Worm (Caenorhabditis elegans) whole organism, midembryonic: ENCODE results near the gene K09C6.9.

ENCODE experiments used
- T22C8.4 ChIP-seq: fragments of 200-800 bp; sonication (Bioruptor generic); IDR thresholded peaks from 2 replicates; pipeline ENCODE4 v1.3.6; 2022; ENCODE audit warnings: missing genetic modification characterization, missing compliant biosample characterization
- cog-1 ChIP-seq: sonication (generic microtip); optimal IDR thresholded peaks from 2 replicates; lab custom pipeline; 2016; ENCODE audit warnings: missing genetic modification characterization, missing compliant biosample characterization
- flt-1 ChIP-seq: fragments of 200-800 bp; sonication (Bioruptor generic); IDR thresholded peaks from 2 replicates; pipeline ENCODE4 v1.3.6; 2022; ENCODE audit warnings: missing genetic modification characterization, missing compliant biosample characterization
- klf-2 ChIP-seq: fragments of 200-800 bp; sonication (Bioruptor generic); conservative IDR thresholded peaks from 2 replicates; pipeline ENCODE4 v1.3.6; 2022; ENCODE audit warnings: missing genetic modification reagents, missing genetic modification characterization, missing compliant biosample characterization
- med-1 ChIP-seq: sonication (generic microtip); optimal IDR thresholded peaks from 2 replicates; lab custom pipeline; 2017; ENCODE audit warnings: missing genetic modification characterization, mild to moderate bottlenecking, missing compliant biosample characterization, antibody characterized with exemption, missing genetic modification reagents; ENCODE audit not compliant: insufficient read depth
- ref-1 ChIP-seq: fragments of 200-800 bp; sonication (Bioruptor generic); conservative IDR thresholded peaks from 2 replicates; pipeline ENCODE4 v1.3.6; 2022; ENCODE audit warnings: missing genetic modification reagents, missing genetic modification characterization, missing compliant biosample characterization
- tab-1 ChIP-seq: fragments of 200-800 bp; sonication (Bioruptor generic); IDR thresholded peaks from 2 replicates; pipeline ENCODE4 v1.3.6; 2022; ENCODE audit warnings: missing genetic modification characterization, missing compliant biosample characterization
- ztf-23 ChIP-seq: fragments of 200-800 bp; sonication (Bioruptor generic); IDR thresholded peaks from 2 replicates; pipeline ENCODE4 v1.3.6; 2022; ENCODE audit warnings: missing genetic modification reagents, missing genetic modification characterization, missing compliant biosample characterization
- ztf-29 ChIP-seq: fragments of 200-800 bp; sonication (Bioruptor generic); IDR thresholded peaks from 2 replicates; pipeline ENCODE4 v1.3.6; 2022; ENCODE audit warnings: missing genetic modification reagents, missing genetic modification characterization, missing compliant biosample characterization

Gene K09C6.9

ce11 chrV:814716-815115 is 40.1 kb downstream of the K09C6.9 start, which contains the start of gene R13D11.3:
R13D11.3 (plus strand) TSS chrV:815016.
- no peak for TF ChIP-seq ztf-29 (GFP tag; lab: Robert Waterston, UW)
- no peak for TF ChIP-seq tab-1 (GFP tag; lab: Robert Waterston, UW)
- no peak for TF ChIP-seq cog-1 (tag; lab: Kevin White, UChicago)
- no peak for TF ChIP-seq klf-2
- TF ChIP-seq med-1, result no peak
- no peak for TF ChIP-seq flt-1 (GFP tag; lab: Robert Waterston, UW)

DNA sequence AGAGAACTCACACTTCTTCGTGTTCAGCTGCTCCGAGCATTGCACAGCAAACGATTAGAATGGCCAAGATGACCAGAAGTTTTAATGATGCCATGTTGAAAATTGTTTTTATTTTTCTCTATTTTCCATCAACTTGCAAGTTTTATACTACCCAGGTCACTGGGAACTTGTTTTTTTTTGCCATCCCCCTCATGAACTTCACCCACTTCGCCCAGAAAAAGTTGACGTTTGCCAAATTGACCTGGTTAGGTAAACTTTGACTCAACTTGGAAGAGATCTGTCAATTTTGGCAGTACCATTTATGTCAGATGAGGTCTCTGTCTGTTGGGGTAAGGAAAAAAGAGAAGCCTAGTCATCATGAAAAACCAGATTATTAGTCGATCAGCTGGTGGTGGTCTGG is 41.8 kb downstream of the K09C6.9 start, which contains the start of gene R13D11.10:
Gene R13D11.10 (minus strand): TSS at position 101 of the 400 bp plus-strand sequence.
- TF ChIP-seq T22C8.4 (GFP tag; lab: Robert Waterston, UW) (no peak), cog-1 (tag; lab: Kevin White, UChicago) (no peak), klf-2 (no peak), flt-1 (GFP tag; lab: Robert Waterston, UW) (no peak), tab-1 (GFP tag; lab: Robert Waterston, UW) (no peak), ztf-23 (GFP tag; lab: Robert Waterston, UW) (no peak), med-1 (no peak), ztf-29 (GFP tag; lab: Robert Waterston, UW) (no peak), ref-1 (GFP tag; lab: Robert Waterston, UW) (no peak)

- TF ChIP-seq ztf-29 (GFP tag; lab: Robert Waterston, UW) (no peak), klf-2 (no peak), ref-1 (GFP tag; lab: Robert Waterston, UW) (no peak), T22C8.4 (GFP tag; lab: Robert Waterston, UW) (no peak), cog-1 (tag; lab: Kevin White, UChicago) (no peak), med-1 (no peak)
Observed at ce11 chrV:810281-810862, 44.5 kb downstream of the K09C6.9 start, which contains the start of gene R13D11.4. R13D11.4 (plus strand) TSS chrV:810812.

ce11 chrV:808260-808659 is 46.6 kb downstream of the K09C6.9 start:
- no peak for TF ChIP-seq cog-1 (tag; lab: Kevin White, UChicago)
- no peak for TF ChIP-seq tab-1 (GFP tag; lab: Robert Waterston, UW)
- no peak for TF ChIP-seq T22C8.4 (GFP tag; lab: Robert Waterston, UW)
- no peak for TF ChIP-seq ztf-29 (GFP tag; lab: Robert Waterston, UW)
- no peak for TF ChIP-seq ztf-23 (GFP tag; lab: Robert Waterston, UW)
- TF ChIP-seq ref-1 (GFP tag; lab: Robert Waterston, UW), result no peak
- TF ChIP-seq flt-1 (GFP tag; lab: Robert Waterston, UW), result no peak
- TF ChIP-seq klf-2, result no peak
- TF ChIP-seq med-1, result no peak

- TF ChIP-seq ref-1 (GFP tag; lab: Robert Waterston, UW) (no peak), flt-1 (GFP tag; lab: Robert Waterston, UW) (no peak)
Observed at ce11 chrV:804485-804884, 50.4 kb downstream of the K09C6.9 start, which contains the start of gene nhr-270. nhr-270 (minus strand) TSS chrV:804741.

DNA sequence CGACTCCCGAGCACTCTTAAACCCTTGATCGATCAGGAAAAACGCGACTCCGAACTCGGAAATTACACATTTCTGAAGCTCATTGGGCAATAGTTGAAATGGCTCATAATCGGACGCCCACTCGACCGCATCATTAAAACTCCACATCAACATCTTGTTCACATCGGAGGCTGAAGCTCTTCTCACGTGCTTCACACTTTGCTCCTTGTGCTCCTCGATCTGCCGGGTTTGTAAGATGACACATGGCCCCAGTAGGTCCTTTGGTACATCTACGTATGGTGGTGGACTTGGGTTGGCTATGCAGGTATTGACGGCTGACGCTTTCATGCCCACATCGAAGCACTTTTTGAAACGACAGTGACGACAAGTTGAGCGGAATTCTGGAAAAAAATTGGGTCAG is 51.4 kb downstream of the K09C6.9 start:
- TF ChIP-seq med-1, result no peak
- TF ChIP-seq ztf-29 (GFP tag; lab: Robert Waterston, UW), result no peak
- TF ChIP-seq ref-1 (GFP tag; lab: Robert Waterston, UW), result no peak
- no peak for TF ChIP-seq flt-1 (GFP tag; lab: Robert Waterston, UW)
- TF ChIP-seq T22C8.4 (GFP tag; lab: Robert Waterston, UW), result no peak
- TF ChIP-seq tab-1 (GFP tag; lab: Robert Waterston, UW), result no peak
- TF ChIP-seq klf-2, result no peak
- TF ChIP-seq ztf-23 (GFP tag; lab: Robert Waterston, UW), result no peak
- TF ChIP-seq cog-1 (tag; lab: Kevin White, UChicago), result no peak
